Worm (Caenorhabditis elegans) whole organism, mixed stage, embryonic: ENCODE results near the gene T28H11.8.

ENCODE experiments used
- M03D4.4 ChIP-seq: sonication (generic microtip); optimal IDR thresholded peaks from 2 replicates; lab custom pipeline; 2017; ENCODE audit warnings: mild to moderate bottlenecking, missing genetic modification characterization, missing compliant biosample characterization
- lin-13 ChIP-seq: fragments of 150-350 bp; optimal IDR thresholded peaks from 2 replicates; lab custom pipeline; 2014; ENCODE audit warnings: missing biosample characterization, missing genetic modification characterization
- lsy-2 ChIP-seq: fragments of 150-350 bp; optimal IDR thresholded peaks from 2 replicates; lab custom pipeline; 2014; ENCODE audit warnings: missing biosample characterization, missing genetic modification characterization
- nhr-12 ChIP-seq: fragments of 150-350 bp; optimal IDR thresholded peaks from 2 replicates; lab custom pipeline; 2014; ENCODE audit warnings: missing biosample characterization, missing genetic modification characterization
- pha-4 ChIP-seq: fragments of 150-350 bp; optimal IDR thresholded peaks from 2 replicates; lab custom pipeline; 2018; ENCODE audit warnings: missing biosample characterization, missing genetic modification reagents, missing genetic modification characterization
- snpc-4 ChIP-seq: fragments of 150-350 bp; optimal IDR thresholded peaks from 2 replicates; lab custom pipeline; 2014; ENCODE audit warnings: missing biosample characterization, missing genetic modification characterization
- unc-39 ChIP-seq: fragments of 150-350 bp; optimal IDR thresholded peaks from 2 replicates; lab custom pipeline; 2014; ENCODE audit warnings: missing biosample characterization, missing genetic modification characterization
- ztf-11 ChIP-seq: fragments of 150-350 bp; optimal IDR thresholded peaks from 2 replicates; lab custom pipeline; 2014; ENCODE audit warnings: missing biosample characterization, missing genetic modification characterization

DNA sequence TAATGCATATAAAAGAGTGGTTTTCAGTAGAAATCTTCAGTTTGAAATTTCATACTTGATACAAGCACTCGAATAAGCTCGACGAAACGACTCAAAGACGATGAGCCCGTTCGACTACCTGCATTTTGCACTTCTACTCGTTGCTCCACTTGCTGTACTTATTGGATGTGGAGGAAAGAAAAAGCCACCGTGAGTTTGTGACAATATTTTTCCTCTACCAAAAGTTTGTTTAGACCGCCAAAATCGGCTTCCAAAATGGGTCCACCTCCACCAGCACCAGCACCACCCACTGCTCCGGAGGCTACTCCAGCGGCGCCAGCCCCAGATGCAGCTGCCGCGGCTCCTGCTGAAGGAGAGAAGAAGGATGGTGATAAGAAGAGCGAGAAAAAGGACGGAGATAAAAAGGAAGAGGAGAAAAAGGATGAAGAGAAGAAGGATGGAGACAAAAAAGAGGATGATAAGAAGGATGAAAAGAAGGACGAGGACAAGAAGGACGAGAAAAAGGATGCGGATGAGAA is 43.2 kb downstream of the T28H11.8 start, which contains the start of gene E03H12.5:
- TF ChIP-seq lsy-2 (tag; lab: Kevin White, UChicago) (no peak), snpc-4 (tag; lab: Kevin White, UChicago) (no peak), ztf-11 (tag; lab: Kevin White, UChicago) (no peak), lin-13 (tag; lab: Kevin White, UChicago) (no peak), nhr-12 (tag; lab: Kevin White, UChicago) (no peak), M03D4.4 (tag; lab: Kevin White, UChicago) (no peak), pha-4 (no peak), unc-39 (tag; lab: Kevin White, UChicago) (no peak)
